Fruit fly (Drosophila melanogaster) whole organism, embryonic: ENCODE results near the gene CG33631.
A peak's percentile ranks its signal among the peaks of the same experiment; 100 is the strongest.

Experiments used
- Atf6 ChIP-seq: fragments of 200-800 bp; sonication (Bioruptor generic); IDR thresholded peaks from 2 replicates; pipeline ENCODE4 v1.3.6; 2022; ENCODE audit warnings: missing biosample characterization, missing genetic modification characterization
- Awh ChIP-seq: fragments of 200-800 bp; sonication (Bioruptor generic); IDR thresholded peaks from 2 replicates; pipeline ENCODE4, ENCODE4 v1.3.6; 2022; ENCODE audit warnings: missing biosample characterization, missing genetic modification characterization
- CG11085 ChIP-seq: fragments of 200-800 bp; sonication (Bioruptor generic); IDR thresholded peaks from 2 replicates; pipeline ENCODE4 v1.3.6; 2022; ENCODE audit warnings: missing biosample characterization, missing genetic modification characterization
- CG11247 ChIP-seq: fragments of 200-800 bp; sonication (Bioruptor generic); IDR thresholded peaks from 2 replicates; pipeline ENCODE4 v1.3.6; 2022; ENCODE audit warnings: missing biosample characterization, missing genetic modification characterization
- CG11695 ChIP-seq: fragments of 200-800 bp; sonication (Bioruptor generic); IDR thresholded peaks from 3 replicates; pipeline ENCODE4 v1.3.6; 2022; ENCODE audit warnings: missing biosample characterization, missing genetic modification characterization
- CG12104 ChIP-seq: fragments of 200-800 bp; sonication (Bioruptor generic); optimal IDR thresholded peaks from 3 replicates; lab custom pipeline; 2016; ENCODE audit warnings: missing biosample characterization, missing genetic modification characterization
- CG1233 ChIP-seq: fragments of 200-800 bp; sonication (Bioruptor generic); optimal IDR thresholded peaks from 4 replicates; lab custom pipeline; 2018; ENCODE audit warnings: missing biosample characterization, mild to moderate bottlenecking, missing genetic modification characterization
- CG12391 ChIP-seq: fragments of 200-800 bp; sonication (Bioruptor generic); optimal IDR thresholded peaks from 3 replicates; lab custom pipeline; 2018; ENCODE audit warnings: missing biosample characterization, mild to moderate bottlenecking, missing genetic modification characterization, moderate library complexity
- CG14965 ChIP-seq: fragments of 200-800 bp; sonication (Bioruptor generic); optimal IDR thresholded peaks from 2 replicates; lab custom pipeline; 2016; ENCODE audit warnings: missing biosample characterization, missing genetic modification characterization, borderline replicate concordance
- CG15011 ChIP-seq: fragments of 200-800 bp; sonication (Bioruptor generic); optimal IDR thresholded peaks from 3 replicates; lab custom pipeline; 2018; ENCODE audit warnings: missing biosample characterization, mild to moderate bottlenecking, missing genetic modification characterization
- CG1529 ChIP-seq: fragments of 200-800 bp; sonication (Bioruptor generic); optimal IDR thresholded peaks from 3 replicates; lab custom pipeline; 2018; ENCODE audit warnings: missing biosample characterization, missing genetic modification characterization
- CG30020 ChIP-seq: fragments of 200-800 bp; optimal IDR thresholded peaks from 2 replicates; lab custom pipeline; 2019; ENCODE audit warnings: missing biosample characterization, mild to moderate bottlenecking, missing genetic modification characterization, moderate library complexity
- CG31224 ChIP-seq: fragments of 200-800 bp; sonication (Bioruptor generic); IDR thresholded peaks from 2 replicates; pipeline ENCODE4 v1.3.6; 2022; ENCODE audit warnings: missing biosample characterization, missing genetic modification characterization
- CG3726 ChIP-seq: fragments of 200-800 bp; sonication (Bioruptor generic); IDR thresholded peaks from 3 replicates; pipeline ENCODE4, ENCODE4 v1.3.6; 2022; ENCODE audit warnings: missing biosample characterization, missing genetic modification characterization
- CG4328 ChIP-seq: fragments of 200-800 bp; sonication (Bioruptor generic); optimal IDR thresholded peaks from 3 replicates; lab custom pipeline; 2017; ENCODE audit warnings: missing biosample characterization, missing genetic modification reagents, missing genetic modification characterization
- CG4707 ChIP-seq: fragments of 200-800 bp; sonication (Bioruptor generic); optimal IDR thresholded peaks from 2 replicates; lab custom pipeline; 2018; ENCODE audit warnings: missing biosample characterization, mild to moderate bottlenecking, missing genetic modification characterization, moderate library complexity
- CG7745 ChIP-seq: fragments of 200-800 bp; sonication (Bioruptor generic); optimal IDR thresholded peaks from 2 replicates; lab custom pipeline; 2018; ENCODE audit warnings: missing biosample characterization, mild to moderate bottlenecking, missing genetic modification characterization, moderate library complexity
- CG7928 ChIP-seq: fragments of 200-800 bp; sonication (Bioruptor generic); optimal IDR thresholded peaks from 2 replicates; lab custom pipeline; 2017; ENCODE audit warnings: missing biosample characterization, mild to moderate bottlenecking, missing genetic modification characterization
- CG7987 ChIP-seq: fragments of 200-800 bp; sonication (Bioruptor generic); optimal IDR thresholded peaks from 2 replicates; lab custom pipeline; 2018; ENCODE audit warnings: missing biosample characterization, mild to moderate bottlenecking, missing genetic modification characterization, moderate library complexity
- CG9797 ChIP-seq: fragments of 200-800 bp; sonication (Bioruptor generic); optimal IDR thresholded peaks from 3 replicates; lab custom pipeline; 2018; ENCODE audit warnings: missing biosample characterization, mild to moderate bottlenecking, missing genetic modification characterization
- Camta ChIP-seq: fragments of 200-800 bp; sonication (Bioruptor generic); optimal IDR thresholded peaks from 2 replicates; lab custom pipeline; 2016; ENCODE audit warnings: missing biosample characterization, missing genetic modification characterization
- Dad ChIP-seq: fragments of 200-800 bp; sonication (Bioruptor generic); optimal IDR thresholded peaks from 3 replicates; lab custom pipeline; 2016; ENCODE audit warnings: missing biosample characterization, missing genetic modification characterization
- Drgx ChIP-seq: fragments of 200-800 bp; sonication (Bioruptor generic); IDR thresholded peaks from 2 replicates; pipeline ENCODE4 v1.3.6; 2022; ENCODE audit warnings: missing biosample characterization, missing genetic modification characterization
- HHEX ChIP-seq: fragments of 200-800 bp; sonication (Bioruptor generic); optimal IDR thresholded peaks from 3 replicates; lab custom pipeline; 2017; ENCODE audit warnings: missing biosample characterization, mild to moderate bottlenecking, missing genetic modification characterization, missing genetic modification reagents
- Jarid2 ChIP-seq: fragments of 200-800 bp; sonication (Bioruptor generic); optimal IDR thresholded peaks from 3 replicates; lab custom pipeline; 2017; ENCODE audit warnings: mild to moderate bottlenecking, missing biosample characterization, missing genetic modification reagents, missing genetic modification characterization
- Opbp ChIP-seq: fragments of 200-800 bp; sonication (Bioruptor generic); IDR thresholded peaks from 3 replicates; pipeline ENCODE4 v1.3.6; 2022; ENCODE audit warnings: missing biosample characterization, missing genetic modification characterization; ENCODE audit not compliant: partially characterized antibody
- Pdp1 ChIP-seq, 2 experiments: fragments of 200-800 bp; sonication (Bioruptor generic); optimal IDR thresholded peaks; 3 replicates each; lab custom pipeline; 2016; ENCODE audit warnings: missing biosample characterization in 2 of 2, missing genetic modification characterization in 2 of 2, mild to moderate bottlenecking in 1 of 2, moderate library complexity in 1 of 2
- Ptx1 ChIP-seq: fragments of 200-800 bp; sonication (Bioruptor generic); IDR thresholded peaks from 2 replicates; pipeline ENCODE4 v1.3.6; 2022; ENCODE audit warnings: missing biosample characterization, missing genetic modification characterization
- Side ChIP-seq: fragments of 200-800 bp; sonication (Bioruptor generic); optimal IDR thresholded peaks from 2 replicates; lab custom pipeline; 2016; ENCODE audit warnings: missing biosample characterization, missing genetic modification characterization
- Sox102F ChIP-seq: fragments of 200-800 bp; sonication (Bioruptor generic); optimal IDR thresholded peaks from 2 replicates; lab custom pipeline; 2018; ENCODE audit warnings: missing biosample characterization, mild to moderate bottlenecking, missing genetic modification characterization, moderate library complexity
- Sry-δ ChIP-seq: fragments of 200-800 bp; sonication (Bioruptor generic); optimal IDR thresholded peaks from 2 replicates; lab custom pipeline; 2016; ENCODE audit warnings: missing biosample characterization, missing genetic modification characterization
- Usf ChIP-seq: fragments of 200-800 bp; sonication (Bioruptor generic); optimal IDR thresholded peaks from 2 replicates; lab custom pipeline; 2017; ENCODE audit warnings: missing genotype, missing biosample characterization, missing genetic modification characterization
- az2 ChIP-seq: fragments of 200-800 bp; sonication (Bioruptor generic); optimal IDR thresholded peaks from 3 replicates; lab custom pipeline; 2016; ENCODE audit warnings: missing biosample characterization, missing genetic modification characterization
- bbx ChIP-seq: fragments of 200-800 bp; sonication (Bioruptor generic); IDR thresholded peaks from 2 replicates; pipeline ENCODE4 v1.3.6; 2022; ENCODE audit warnings: missing biosample characterization, missing genetic modification characterization; ENCODE audit not compliant: partially characterized antibody
- cg ChIP-seq: fragments of 200-800 bp; sonication (Bioruptor generic); optimal IDR thresholded peaks from 3 replicates; lab custom pipeline; 2019; ENCODE audit warnings: missing biosample characterization, mild to moderate bottlenecking, missing genetic modification characterization, moderate library complexity
- chif ChIP-seq, 2 experiments: fragments of 200-800 bp; sonication (Bioruptor generic); optimal IDR thresholded peaks; 3 replicates each; lab custom pipeline; 2016; ENCODE audit warnings: missing biosample characterization in 2 of 2, missing genetic modification characterization in 2 of 2
- corto ChIP-seq: fragments of 200-800 bp; sonication (Bioruptor generic); optimal IDR thresholded peaks from 2 replicates; lab custom pipeline; 2016; ENCODE audit warnings: missing biosample characterization, mild to moderate bottlenecking, missing genetic modification characterization, moderate library complexity
- croc ChIP-seq: fragments of 200-800 bp; sonication (Bioruptor generic); conservative IDR thresholded peaks from 3 replicates; pipeline ENCODE4 v1.3.6; 2022; ENCODE audit warnings: missing biosample characterization, missing genetic modification characterization
- crol ChIP-seq: fragments of 200-800 bp; sonication (Bioruptor generic); IDR thresholded peaks from 2 replicates; pipeline ENCODE4 v1.3.6; 2022; ENCODE audit warnings: missing biosample characterization, missing genetic modification characterization
- dpn ChIP-seq, 2 experiments: fragments of 200-800 bp; sonication (Bioruptor generic); optimal IDR thresholded peaks; 3 replicates each; lab custom pipeline; 2016; ENCODE audit warnings: missing biosample characterization in 2 of 2, missing genetic modification characterization in 2 of 2
- ems ChIP-seq: fragments of 200-800 bp; sonication (Bioruptor generic); optimal IDR thresholded peaks from 3 replicates; lab custom pipeline; 2016; ENCODE audit warnings: missing biosample characterization, missing genetic modification characterization
- her ChIP-seq: fragments of 200-800 bp; sonication (Bioruptor generic); optimal IDR thresholded peaks from 2 replicates; lab custom pipeline; 2016; ENCODE audit warnings: missing biosample characterization, missing genetic modification characterization
- knrl ChIP-seq: fragments of 200-800 bp; sonication (Bioruptor generic); IDR thresholded peaks from 3 replicates; pipeline ENCODE4 v1.3.6; 2022; ENCODE audit warnings: missing biosample characterization, missing genetic modification characterization; ENCODE audit not compliant: partially characterized antibody
- nom ChIP-seq: fragments of 200-800 bp; sonication (Bioruptor generic); optimal IDR thresholded peaks from 2 replicates; lab custom pipeline; 2017; ENCODE audit warnings: missing biosample characterization, missing genetic modification characterization, mild to moderate bottlenecking, moderate library complexity, missing genetic modification reagents
- pros ChIP-seq: fragments of 200-800 bp; sonication (Bioruptor generic); optimal IDR thresholded peaks from 3 replicates; lab custom pipeline; 2019; ENCODE audit warnings: missing biosample characterization, mild to moderate bottlenecking, missing genetic modification characterization, moderate library complexity
- ranshi ChIP-seq: fragments of 200-800 bp; sonication (Bioruptor generic); IDR thresholded peaks from 2 replicates; pipeline ENCODE4 v1.3.6; 2022; ENCODE audit warnings: missing biosample characterization, missing genetic modification characterization
- salm ChIP-seq: fragments of 200-800 bp; sonication (Bioruptor generic); optimal IDR thresholded peaks from 2 replicates; lab custom pipeline; 2018; ENCODE audit warnings: missing biosample characterization, mild to moderate bottlenecking, missing genetic modification characterization
- twi ChIP-seq: fragments of 200-800 bp; optimal IDR thresholded peaks from 2 replicates; lab custom pipeline; 2019; ENCODE audit warnings: missing biosample characterization, mild to moderate bottlenecking, missing genetic modification characterization, moderate library complexity
- usp ChIP-seq: fragments of >200 bp; optimal IDR thresholded peaks from 2 replicates; lab custom pipeline; 2017; ENCODE audit warnings: missing biosample characterization, missing genetic modification characterization
- vnd ChIP-seq: fragments of 200-800 bp; sonication (Bioruptor generic); IDR thresholded peaks from 3 replicates; pipeline ENCODE4 v1.3.6; 2022; ENCODE audit warnings: missing biosample characterization, missing genetic modification characterization; ENCODE audit not compliant: partially characterized antibody

Gene CG33631

DNA sequence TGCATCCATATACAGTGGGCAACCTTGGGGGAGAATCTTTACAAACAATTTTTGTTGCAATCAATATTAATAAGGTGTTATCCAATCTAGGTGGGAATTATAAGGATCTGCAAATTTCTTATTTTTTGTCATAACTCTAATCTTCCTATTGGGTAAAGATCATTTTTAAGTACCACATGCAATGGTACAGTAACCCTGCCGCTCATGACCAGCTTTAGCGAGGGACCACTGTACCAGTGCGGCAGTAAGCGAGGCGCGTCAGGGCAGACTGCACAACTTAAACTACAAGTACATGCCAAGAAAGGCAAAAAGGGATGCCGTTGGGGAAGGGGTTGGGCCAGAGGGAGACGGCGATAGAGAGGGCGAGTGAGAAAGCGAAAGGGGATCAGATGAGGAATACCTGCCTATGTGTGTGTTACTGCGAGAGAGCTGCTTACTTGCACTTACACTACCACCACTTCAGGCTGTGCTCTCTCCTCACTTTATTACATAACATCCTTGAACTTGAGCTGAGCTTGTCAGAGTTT is 18.8 kb downstream of the CG33631 start (continued):
- TF ChIP-seq CG30020 (tag; lab: Kevin White, UChicago), result no peak
- TF ChIP-seq CG7928, result no peak
- no peak for TF ChIP-seq ems (GFP tag; lab: Kevin White, UChicago)
- peak in 1 of 2 experiments; percentile 73 for TF ChIP-seq Pdp1 (GFP tag; optimal IDR thresholded peaks at IDR 0.05; lab: Kevin White, UChicago)
- TF ChIP-seq CG7745 (tag; lab: Kevin White, UChicago), result no peak
- TF ChIP-seq Ptx1 (GFP tag; lab: Robert Waterston, UW), result 0 out of 2 replicates have a peak, but pooled peaks have one; percentile 7
- TF ChIP-seq Sox102F (GFP tag; lab: Kevin White, UChicago), result peak; percentile 15
- no peak for TF ChIP-seq usp (GFP tag; lab: Kevin White, UChicago)
- TF ChIP-seq CG7987, result no peak
- no peak for TF ChIP-seq Opbp
- TF ChIP-seq vnd, result no peak
- TF ChIP-seq CG3726 (GFP tag; lab: Robert Waterston, UW), result no peak
- TF ChIP-seq twi, result no peak
- TF ChIP-seq salm (tag; lab: Kevin White, UChicago), result no peak
- no peak for TF ChIP-seq CG31224 (GFP tag; lab: Robert Waterston, UW)
- TF ChIP-seq ranshi (GFP tag; lab: Robert Waterston, UW), result no peak
- TF ChIP-seq CG1233 (GFP tag; lab: Kevin White, UChicago), result no peak
- TF ChIP-seq CG12391 (tag; lab: Kevin White, UChicago), result no peak
- TF ChIP-seq Usf (GFP tag; lab: Kevin White, UChicago), result no peak
- no peak for TF ChIP-seq Awh
- TF ChIP-seq CG14965, result no peak
- TF ChIP-seq CG9797, result no peak
- TF ChIP-seq cg (GFP tag; lab: Kevin White, UChicago), result peak; percentile 5
- TF ChIP-seq Camta (GFP tag; lab: Kevin White, UChicago), result no peak
- TF ChIP-seq CG11695 (GFP tag; lab: Robert Waterston, UW), result no peak
- no peak for TF ChIP-seq CG11247
- TF ChIP-seq CG11085, result no peak
- TF ChIP-seq CG15011 (GFP tag; lab: Kevin White, UChicago), result no peak
- no peak for TF ChIP-seq CG12104 (GFP tag; lab: Kevin White, UChicago)
- no peak for TF ChIP-seq az2 (GFP tag; lab: Kevin White, UChicago)
- TF ChIP-seq Sry-δ (GFP tag; lab: Kevin White, UChicago), result no peak
- TF ChIP-seq nom (GFP tag; lab: Kevin White, UChicago), result peak; percentile 85
- TF ChIP-seq CG4707, result no peak
- TF ChIP-seq CG1529, result no peak
- TF ChIP-seq her, result no peak
- no peak for TF ChIP-seq crol (GFP tag; lab: Robert Waterston, UW)
- no peak for TF ChIP-seq pros
- TF ChIP-seq CG4328, result no peak
- TF ChIP-seq knrl, result no peak
- TF ChIP-seq Jarid2 (GFP tag; lab: Kevin White, UChicago), result no peak
- TF ChIP-seq Atf6 (GFP tag; lab: Robert Waterston, UW), result no peak
- TF ChIP-seq corto (GFP tag; lab: Kevin White, UChicago), result peak; percentile 73
- TF ChIP-seq croc (GFP tag; lab: Robert Waterston, UW), result 0 out of 3 replicates have a peak, but pooled peaks have one; percentile 12
- no peak for TF ChIP-seq Side (GFP tag; lab: Kevin White, UChicago)
- no peak for TF ChIP-seq dpn (GFP tag; optimal IDR thresholded peaks at IDR 0.05; lab: Kevin White, UChicago)
- TF ChIP-seq Drgx (GFP tag; lab: Robert Waterston, UW), result peak; percentile 47; the same call in 1 of the 2 replicates
- no peak for TF ChIP-seq chif (GFP tag; optimal IDR thresholded peaks at IDR 0.05; lab: Kevin White, UChicago)
- no peak for TF ChIP-seq HHEX (GFP tag; lab: Kevin White, UChicago)
- no peak for TF ChIP-seq Dad (GFP tag; lab: Kevin White, UChicago)
- TF ChIP-seq bbx (GFP tag; lab: Robert Waterston, UW), result no peak
